Fruit fly (Drosophila melanogaster) whole organism, embryonic: Measurements from ENCODE around the gene CG32280.
A peak's percentile ranks its signal among the peaks of the same experiment; 100 is the strongest.

Experiments used
- Bdp1 ChIP-seq: fragments of 200-800 bp; sonication (Bioruptor generic); optimal IDR thresholded peaks from 3 replicates; lab custom pipeline; 2016; ENCODE audit warnings: missing biosample characterization, missing genetic modification characterization
- CG10654 ChIP-seq: fragments of 200-800 bp; sonication (Bioruptor generic); optimal IDR thresholded peaks from 2 replicates; lab custom pipeline; 2016; ENCODE audit warnings: missing biosample characterization, missing genetic modification characterization
- CG11560 ChIP-seq: fragments of 200-800 bp; sonication (Bioruptor generic); IDR thresholded peaks from 3 replicates; pipeline ENCODE4 v1.3.6; 2022; ENCODE audit warnings: missing biosample characterization, missing genetic modification characterization
- CG11696 ChIP-seq: fragments of 200-800 bp; sonication (Bioruptor generic); IDR thresholded peaks from 2 replicates; pipeline ENCODE4 v1.3.6; 2022; ENCODE audit warnings: missing biosample characterization, missing genetic modification characterization
- CG12942 ChIP-seq: fragments of 200-800 bp; sonication (Bioruptor generic); optimal IDR thresholded peaks from 3 replicates; lab custom pipeline; 2016; ENCODE audit warnings: missing biosample characterization, missing genetic modification characterization
- CG13287 ChIP-seq: fragments of 200-800 bp; sonication (Bioruptor generic); IDR thresholded peaks from 2 replicates; pipeline ENCODE4 v1.3.6; 2022; ENCODE audit warnings: missing biosample characterization, missing genetic modification characterization; ENCODE audit not compliant: partially characterized antibody
- CG13775 ChIP-seq: fragments of 200-800 bp; sonication (Bioruptor generic); optimal IDR thresholded peaks from 3 replicates; lab custom pipeline; 2017; ENCODE audit warnings: missing biosample characterization, mild to moderate bottlenecking, missing genetic modification characterization
- CG14441 ChIP-seq: fragments of 200-800 bp; sonication (Bioruptor generic); IDR thresholded peaks from 2 replicates; pipeline ENCODE4 v1.3.6; 2022; ENCODE audit warnings: missing biosample characterization, missing genetic modification characterization
- CG14860 ChIP-seq: fragments of 200-800 bp; sonication (Bioruptor generic); IDR thresholded peaks from 3 replicates; pipeline ENCODE4 v1.3.6; 2022; ENCODE audit warnings: missing biosample characterization, missing genetic modification characterization; ENCODE audit not compliant: partially characterized antibody
- CG18011 ChIP-seq: fragments of 200-800 bp; sonication (Bioruptor generic); optimal IDR thresholded peaks from 2 replicates; lab custom pipeline; 2017; ENCODE audit warnings: missing biosample characterization, missing genetic modification characterization, mild to moderate bottlenecking, moderate library complexity, missing genotype
- CG18599 ChIP-seq: fragments of 200-800 bp; sonication (Bioruptor generic); optimal IDR thresholded peaks from 3 replicates; lab custom pipeline; 2017; ENCODE audit warnings: missing biosample characterization, missing genetic modification characterization, mild to moderate bottlenecking, moderate library complexity, missing genetic modification reagents
- CG34422 ChIP-seq: fragments of 200-800 bp; sonication (Bioruptor generic); IDR thresholded peaks from 3 replicates; pipeline ENCODE4 v1.3.6; 2022; ENCODE audit warnings: missing biosample characterization, missing genetic modification characterization
- CG3995 ChIP-seq: fragments of 200-800 bp; sonication (Bioruptor generic); optimal IDR thresholded peaks from 3 replicates; lab custom pipeline; 2016; ENCODE audit warnings: missing biosample characterization, missing genetic modification characterization
- CG6175 ChIP-seq: fragments of 200-800 bp; sonication (Bioruptor generic); IDR thresholded peaks from 3 replicates; pipeline ENCODE4 v1.3.6; 2022; ENCODE audit warnings: missing biosample characterization, missing genetic modification characterization
- CG6813 ChIP-seq: fragments of 200-800 bp; sonication (Bioruptor generic); optimal IDR thresholded peaks from 2 replicates; lab custom pipeline; 2017; ENCODE audit warnings: missing biosample characterization, missing genetic modification characterization, mild to moderate bottlenecking, moderate library complexity, missing genetic modification reagents
- CG7357 ChIP-seq: fragments of 200-800 bp; sonication (Bioruptor generic); IDR thresholded peaks from 3 replicates; pipeline ENCODE4 v1.3.6; 2022; ENCODE audit warnings: missing biosample characterization, missing genetic modification characterization
- CG8281 ChIP-seq: fragments of 200-800 bp; sonication (Bioruptor generic); optimal IDR thresholded peaks from 2 replicates; lab custom pipeline; 2018; ENCODE audit warnings: missing biosample characterization, mild to moderate bottlenecking, missing genetic modification characterization, moderate library complexity
- CG9215 ChIP-seq: fragments of 200-800 bp; sonication (Bioruptor generic); IDR thresholded peaks from 2 replicates; pipeline ENCODE4 v1.3.6; 2022; ENCODE audit warnings: missing biosample characterization, missing genetic modification characterization
- CG9437 ChIP-seq: fragments of 200-800 bp; sonication (Bioruptor generic); optimal IDR thresholded peaks from 2 replicates; lab custom pipeline; 2018; ENCODE audit warnings: missing biosample characterization, mild to moderate bottlenecking, missing genetic modification characterization
- D19A ChIP-seq: fragments of 200-800 bp; optimal IDR thresholded peaks from 3 replicates; lab custom pipeline; 2019; ENCODE audit warnings: missing biosample characterization, mild to moderate bottlenecking, missing genetic modification characterization, moderate library complexity
- Dad ChIP-seq: fragments of 200-800 bp; sonication (Bioruptor generic); optimal IDR thresholded peaks from 3 replicates; lab custom pipeline; 2016; ENCODE audit warnings: missing biosample characterization, missing genetic modification characterization
- Deaf1 ChIP-seq: fragments of 200-800 bp; optimal IDR thresholded peaks from 3 replicates; lab custom pipeline; 2019; ENCODE audit warnings: missing biosample characterization, mild to moderate bottlenecking, missing genetic modification characterization, moderate library complexity
- Dek ChIP-seq: fragments of 200-800 bp; sonication (Bioruptor generic); optimal IDR thresholded peaks from 3 replicates; lab custom pipeline; 2019; ENCODE audit warnings: missing biosample characterization, mild to moderate bottlenecking, missing genetic modification characterization, moderate library complexity
- Dip3 ChIP-seq: fragments of 200-800 bp; sonication (Bioruptor generic); optimal IDR thresholded peaks from 3 replicates; lab custom pipeline; 2016; ENCODE audit warnings: missing biosample characterization, missing genetic modification characterization
- Elba2 ChIP-seq: fragments of 200-800 bp; sonication (Bioruptor generic); optimal IDR thresholded peaks from 3 replicates; lab custom pipeline; 2016; ENCODE audit warnings: missing biosample characterization, missing genetic modification characterization
- H2.0 ChIP-seq: fragments of 200-800 bp; sonication (Bioruptor generic); IDR thresholded peaks from 2 replicates; pipeline ENCODE4 v1.3.6; 2022; ENCODE audit warnings: missing biosample characterization, missing genetic modification characterization
- HmgD ChIP-seq: fragments of 200-800 bp; sonication (Bioruptor generic); optimal IDR thresholded peaks from 3 replicates; lab custom pipeline; 2016; ENCODE audit warnings: missing biosample characterization, missing genetic modification characterization
- Med ChIP-seq: fragments of 200-800 bp; sonication (Bioruptor generic); peaks from one replicate; lab custom pipeline; 2016; ENCODE audit warnings: missing biosample characterization, missing genetic modification characterization, mild to moderate bottlenecking, inconsistent platforms, moderate library complexity
- Myb ChIP-seq: fragments of 200-800 bp; sonication (Bioruptor generic); optimal IDR thresholded peaks from 2 replicates; lab custom pipeline; 2016; ENCODE audit warnings: missing biosample characterization, missing genetic modification characterization
- Nf-YB ChIP-seq: fragments of 200-800 bp; sonication (Bioruptor generic); optimal IDR thresholded peaks from 3 replicates; lab custom pipeline; 2019; ENCODE audit warnings: missing biosample characterization, mild to moderate bottlenecking, missing genetic modification characterization, moderate library complexity
- Six4 ChIP-seq: fragments of 200-800 bp; sonication (Bioruptor generic); optimal IDR thresholded peaks from 2 replicates; lab custom pipeline; 2016; ENCODE audit warnings: missing biosample characterization, missing genetic modification characterization
- TFAM ChIP-seq: fragments of 200-800 bp; sonication (Bioruptor generic); optimal IDR thresholded peaks from 2 replicates; lab custom pipeline; 2017; ENCODE audit warnings: missing biosample characterization, missing genetic modification characterization, inconsistent platforms
- ash1 ChIP-seq: fragments of 200-800 bp; sonication (Bioruptor generic); optimal IDR thresholded peaks from 2 replicates; lab custom pipeline; 2018; ENCODE audit warnings: missing biosample characterization, mild to moderate bottlenecking, missing genetic modification characterization
- br ChIP-seq: fragments of >200 bp; optimal IDR thresholded peaks from 2 replicates; lab custom pipeline; 2017
- bsh ChIP-seq, 2 experiments: fragments of 200-800 bp; sonication (Bioruptor generic); optimal IDR thresholded peaks; 2 replicates each; lab custom pipeline; 2017 to 2018; ENCODE audit warnings: mild to moderate bottlenecking in 2 of 2, missing biosample characterization in 2 of 2, missing genetic modification characterization in 2 of 2, moderate library complexity in 1 of 2
- cato ChIP-seq: fragments of 200-800 bp; sonication (Bioruptor generic); optimal IDR thresholded peaks from 2 replicates; lab custom pipeline; 2016; ENCODE audit warnings: missing biosample characterization, missing genetic modification characterization, borderline replicate concordance
- chn ChIP-seq: fragments of 200-800 bp; sonication (Bioruptor generic); optimal IDR thresholded peaks from 2 replicates; lab custom pipeline; 2016; ENCODE audit warnings: missing biosample characterization, missing genetic modification characterization
- da ChIP-seq: fragments of 200-800 bp; sonication (Bioruptor generic); optimal IDR thresholded peaks from 2 replicates; lab custom pipeline; 2016; ENCODE audit warnings: missing biosample characterization, missing genetic modification characterization
- gt ChIP-seq: fragments of 200-800 bp; sonication (Bioruptor generic); IDR thresholded peaks from 2 replicates; pipeline ENCODE4 v1.3.6; 2022; ENCODE audit warnings: missing biosample characterization, missing genetic modification characterization
- hb ChIP-seq: fragments of 200-800 bp; sonication (Bioruptor generic); IDR thresholded peaks from 3 replicates; pipeline ENCODE4 v1.3.6; 2022; ENCODE audit warnings: missing biosample characterization, missing genetic modification characterization; ENCODE audit not compliant: partially characterized antibody
- lilli ChIP-seq: fragments of 200-800 bp; sonication (Bioruptor generic); optimal IDR thresholded peaks from 3 replicates; lab custom pipeline; 2016; ENCODE audit warnings: missing biosample characterization, missing genetic modification characterization
- luna ChIP-seq: fragments of 200-800 bp; sonication (Bioruptor generic); optimal IDR thresholded peaks from 2 replicates; lab custom pipeline; 2016; ENCODE audit warnings: missing biosample characterization, missing genetic modification characterization
- maf-S ChIP-seq: fragments of 200-800 bp; sonication (Bioruptor generic); optimal IDR thresholded peaks from 2 replicates; lab custom pipeline; 2016; ENCODE audit warnings: missing biosample characterization, missing genetic modification characterization
- onecut ChIP-seq: fragments of 200-800 bp; sonication (Bioruptor generic); IDR thresholded peaks from 2 replicates; pipeline ENCODE4 v1.3.6; 2022; ENCODE audit warnings: missing biosample characterization, missing genetic modification characterization
- pfk ChIP-seq: fragments of 200-800 bp; sonication (Bioruptor generic); optimal IDR thresholded peaks from 2 replicates; lab custom pipeline; 2018; ENCODE audit warnings: missing biosample characterization, mild to moderate bottlenecking, missing genetic modification characterization, moderate library complexity
- phol ChIP-seq: fragments of 200-800 bp; sonication (Bioruptor generic); optimal IDR thresholded peaks from 3 replicates; lab custom pipeline; 2018; ENCODE audit warnings: missing biosample characterization, mild to moderate bottlenecking, missing genetic modification characterization, moderate library complexity
- ranshi ChIP-seq: fragments of 200-800 bp; sonication (Bioruptor generic); IDR thresholded peaks from 2 replicates; pipeline ENCODE4 v1.3.6; 2022; ENCODE audit warnings: missing biosample characterization, missing genetic modification characterization
- stc ChIP-seq: fragments of 200-800 bp; sonication (Bioruptor generic); IDR thresholded peaks from 2 replicates; pipeline ENCODE4 v1.3.6; 2022; ENCODE audit warnings: missing biosample characterization, missing genetic modification characterization
- unc-4 ChIP-seq: fragments of 200-800 bp; sonication (Bioruptor generic); IDR thresholded peaks from 2 replicates; pipeline ENCODE4 v1.3.6; 2022; ENCODE audit warnings: missing biosample characterization, missing genetic modification characterization; ENCODE audit not compliant: partially characterized antibody
- usp ChIP-seq: fragments of >200 bp; optimal IDR thresholded peaks from 2 replicates; lab custom pipeline; 2017; ENCODE audit warnings: missing biosample characterization, missing genetic modification characterization
- wdn ChIP-seq: fragments of 200-800 bp; sonication (Bioruptor generic); IDR thresholded peaks from 2 replicates; pipeline ENCODE4 v1.3.6; 2022; ENCODE audit warnings: missing biosample characterization, missing genetic modification characterization

Gene CG32280

dm6 chr3L:3192912-3193311, 27.9 kb downstream of the CG32280 start, which contains the start of gene Hsp83 (continued):
- TF ChIP-seq pfk (GFP tag; lab: Kevin White, UChicago) (peak; percentile 92), Deaf1 (peak; percentile 80), CG18599 (GFP tag; lab: Kevin White, UChicago) (peak; percentile 99), Dad (GFP tag; lab: Kevin White, UChicago) (peak; percentile 95), luna (GFP tag; lab: Kevin White, UChicago) (peak; percentile 91), CG34422 (GFP tag; lab: Robert Waterston, UW) (peak; percentile 92), CG11696 (GFP tag; lab: Robert Waterston, UW) (peak; percentile 79), CG14860 (GFP tag; lab: Robert Waterston, UW) (no peak), Myb (GFP tag; lab: Kevin White, UChicago) (no peak), usp (GFP tag; lab: Kevin White, UChicago) (no peak), CG8281 (tag; lab: Kevin White, UChicago) (peak; percentile 74), CG13287 (GFP tag; lab: Robert Waterston, UW) (no peak), HmgD (GFP tag; lab: Kevin White, UChicago) (peak; percentile 70), Six4 (GFP tag; lab: Kevin White, UChicago) (peak; percentile 88), gt (GFP tag; lab: Robert Waterston, UW) (peak; percentile 58; the same call in 1 of the 2 replicates), Dek (tag; lab: Kevin White, UChicago) (peak; percentile 86), hb (no peak), CG13775 (GFP tag; lab: Kevin White, UChicago) (peak; percentile 95), CG6813 (GFP tag; lab: Kevin White, UChicago) (peak; percentile 100), CG6175 (GFP tag; lab: Robert Waterston, UW) (peak; percentile 90), maf-S (GFP tag; lab: Kevin White, UChicago) (peak; percentile 89), ash1 (GFP tag; lab: Kevin White, UChicago) (peak; percentile 99), da (peak; percentile 88), TFAM (GFP tag; lab: Kevin White, UChicago) (peak; percentile 89), CG9437 (GFP tag; lab: Kevin White, UChicago) (peak; percentile 91), CG9215 (GFP tag; lab: Robert Waterston, UW) (peak; percentile 60), lilli (GFP tag; lab: Kevin White, UChicago) (peak; percentile 88), Nf-YB (GFP tag; lab: Kevin White, UChicago) (peak; percentile 81), bsh (GFP tag; optimal IDR thresholded peaks at IDR 0.05; lab: Kevin White, UChicago) (peak; percentile 90 to 91), CG12942 (GFP tag; lab: Kevin White, UChicago) (peak; percentile 76), CG3995 (GFP tag; lab: Kevin White, UChicago) (peak; percentile 81), CG11560 (no peak; the same call in 2 of the 3 replicates), unc-4 (peak; percentile 0; the same call in 1 of the 2 replicates), Bdp1 (peak; percentile 89), D19A (peak; percentile 69), CG18011 (GFP tag; lab: Kevin White, UChicago) (peak; percentile 90), wdn (peak; percentile 90), br (lab: Kevin White, UChicago) (no peak), Elba2 (GFP tag; lab: Kevin White, UChicago) (peak; percentile 68), ranshi (GFP tag; lab: Robert Waterston, UW) (peak; percentile 92), cato (peak; percentile 66), phol (peak; percentile 82), CG14441 (GFP tag; lab: Robert Waterston, UW) (peak; percentile 83), Dip3 (GFP tag; lab: Kevin White, UChicago) (peak; percentile 86), CG10654 (peak; percentile 91), onecut (GFP tag; lab: Robert Waterston, UW) (peak; percentile 96), Med (GFP tag; lab: Kevin White, UChicago) (peak; percentile 100), CG7357 (GFP tag; lab: Robert Waterston, UW) (peak; percentile 61; the same call in 2 of the 3 replicates), H2.0 (GFP tag; lab: Robert Waterston, UW) (peak; percentile 87), chn (GFP tag; lab: Kevin White, UChicago) (peak; percentile 79), stc (GFP tag; lab: Robert Waterston, UW) (peak; percentile 96)
